Worm (Caenorhabditis elegans) whole organism, L2 larva: Measurements from ENCODE around the gene M18.6.

Experiments used
- C34F6.9 ChIP-seq: fragments of 150-350 bp; optimal IDR thresholded peaks from 2 replicates; lab custom pipeline; 2014; ENCODE audit warnings: missing biosample characterization, missing genetic modification characterization
- R02D3.7 ChIP-seq: fragments of 150-350 bp; optimal IDR thresholded peaks from 2 replicates; lab custom pipeline; 2014; ENCODE audit warnings: missing biosample characterization, missing genetic modification characterization
- Y55F3AM.14 ChIP-seq: fragments of 200-800 bp; sonication (Bioruptor generic); optimal IDR thresholded peaks from 2 replicates; lab custom pipeline; 2018; ENCODE audit warnings: mild to moderate bottlenecking, missing genetic modification characterization, missing compliant biosample characterization
- ZK546.5 ChIP-seq: sonication (generic microtip); optimal IDR thresholded peaks from 2 replicates; lab custom pipeline; 2017; ENCODE audit warnings: missing biosample characterization, missing genetic modification characterization
- alr-1 ChIP-seq: fragments of 150-350 bp; optimal IDR thresholded peaks from 2 replicates; lab custom pipeline; 2014; ENCODE audit warnings: missing biosample characterization, missing genetic modification characterization
- aly-2 ChIP-seq: fragments of 150-350 bp; optimal IDR thresholded peaks from 2 replicates; lab custom pipeline; 2014; ENCODE audit warnings: missing biosample characterization, missing genetic modification characterization
- ama-1 ChIP-seq: fragments of 150-350 bp; optimal IDR thresholded peaks from 2 replicates; lab custom pipeline; 2018; ENCODE audit warnings: inconsistent platforms
- blmp-1 ChIP-seq: sonication (generic microtip); optimal IDR thresholded peaks from 2 replicates; lab custom pipeline; 2017; ENCODE audit warnings: missing genetic modification characterization, mild to moderate bottlenecking, missing compliant biosample characterization, antibody characterized with exemption, moderate library complexity; ENCODE audit not compliant: insufficient read depth
- ceh-16 ChIP-seq: fragments of 150-350 bp; optimal IDR thresholded peaks from 2 replicates; lab custom pipeline; 2014; ENCODE audit warnings: missing biosample characterization, missing genetic modification characterization
- crh-2 ChIP-seq: sonication (generic microtip); optimal IDR thresholded peaks from 2 replicates; lab custom pipeline; 2017; ENCODE audit warnings: missing biosample characterization, missing genetic modification characterization
- elt-1 ChIP-seq: fragments of 150-350 bp; optimal IDR thresholded peaks from 2 replicates; lab custom pipeline; 2014; ENCODE audit warnings: missing biosample characterization, missing genetic modification characterization
- elt-3 ChIP-seq: sonication (generic microtip); optimal IDR thresholded peaks from 2 replicates; lab custom pipeline; 2017; ENCODE audit warnings: missing biosample characterization, missing genetic modification characterization
- fos-1 ChIP-seq: fragments of 150-350 bp; optimal IDR thresholded peaks from 2 replicates; lab custom pipeline; 2014; ENCODE audit warnings: missing biosample characterization, missing genetic modification characterization
- gmeb-1 ChIP-seq: fragments of 150-350 bp; optimal IDR thresholded peaks from 2 replicates; lab custom pipeline; 2014; ENCODE audit warnings: missing biosample characterization, missing genetic modification characterization
- lin-11 ChIP-seq: fragments of 150-350 bp; sonication (generic microtip); optimal IDR thresholded peaks from 2 replicates; lab custom pipeline; 2014; ENCODE audit warnings: missing biosample characterization, missing genetic modification characterization, inconsistent platforms, mixed read lengths
- lin-13 ChIP-seq: fragments of 150-350 bp; optimal IDR thresholded peaks from 2 replicates; lab custom pipeline; 2014; ENCODE audit warnings: missing biosample characterization, missing genetic modification reagents, missing genetic modification characterization
- lsy-2 ChIP-seq, 2 experiments: fragments of 150-350 bp in 1 of 2; sonication (generic microtip) in 1 of 2; optimal IDR thresholded peaks; 2 replicates each; lab custom pipeline; 2014 to 2017; ENCODE audit warnings: missing biosample characterization in 2 of 2, missing genetic modification characterization in 2 of 2
- mab-5 ChIP-seq: fragments of 150-350 bp; optimal IDR thresholded peaks from 2 replicates; lab custom pipeline; 2014; ENCODE audit warnings: missing biosample characterization, missing genetic modification characterization
- mbf-1 ChIP-seq: sonication (generic microtip); optimal IDR thresholded peaks from 2 replicates; lab custom pipeline; 2017; ENCODE audit warnings: missing biosample characterization, missing genetic modification characterization
- mdl-1 ChIP-seq, 2 experiments: fragments of 150-350 bp in 1 of 2; sonication (generic microtip) in 1 of 2; optimal IDR thresholded peaks; 2 replicates each; lab custom pipeline; 2017; ENCODE audit warnings: missing biosample characterization in 2 of 2, missing genetic modification characterization in 2 of 2
- nhr-10 ChIP-seq: sonication (generic microtip); optimal IDR thresholded peaks from 2 replicates; lab custom pipeline; 2017; ENCODE audit warnings: missing biosample characterization, missing genetic modification characterization
- nhr-11 ChIP-seq: fragments of 150-350 bp; optimal IDR thresholded peaks from 2 replicates; lab custom pipeline; 2014; ENCODE audit warnings: missing biosample characterization, missing genetic modification characterization
- nhr-12 ChIP-seq: fragments of 150-350 bp; optimal IDR thresholded peaks from 2 replicates; lab custom pipeline; 2014; ENCODE audit warnings: missing biosample characterization, missing genetic modification characterization
- nhr-129 ChIP-seq: fragments of 150-350 bp; optimal IDR thresholded peaks from 2 replicates; lab custom pipeline; 2014; ENCODE audit warnings: missing biosample characterization, missing genetic modification characterization
- nhr-23 ChIP-seq: fragments of 150-350 bp; optimal IDR thresholded peaks from 2 replicates; lab custom pipeline; 2014; ENCODE audit warnings: missing biosample characterization, missing genetic modification reagents, missing genetic modification characterization
- nhr-25 ChIP-seq: fragments of 150-350 bp; sonication (generic microtip); optimal IDR thresholded peaks from 3 replicates; lab custom pipeline; 2014; ENCODE audit warnings: missing biosample characterization, missing genetic modification characterization
- nhr-77 ChIP-seq: fragments of 150-350 bp; optimal IDR thresholded peaks from 2 replicates; lab custom pipeline; 2014; ENCODE audit warnings: missing biosample characterization, missing genetic modification characterization
- sem-4 ChIP-seq: fragments of 150-350 bp; optimal IDR thresholded peaks from 2 replicates; lab custom pipeline; 2014; ENCODE audit warnings: missing biosample characterization, missing genetic modification reagents, missing genetic modification characterization
- sma-9 ChIP-seq, 2 experiments: fragments of 150-350 bp in 1 of 2; sonication (generic microtip) in 1 of 2; optimal IDR thresholded peaks; 2 replicates each; lab custom pipeline; 2014 to 2016; ENCODE audit warnings: missing genetic modification characterization in 2 of 2, mild to moderate bottlenecking in 1 of 2, missing biosample characterization in 1 of 2, missing compliant biosample characterization in 1 of 2, missing genetic modification reagents in 1 of 2, moderate library complexity in 1 of 2
- unc-39 ChIP-seq: fragments of 150-350 bp; optimal IDR thresholded peaks from 2 replicates; lab custom pipeline; 2014; ENCODE audit warnings: missing biosample characterization, missing genetic modification characterization
- unc-55 ChIP-seq: fragments of 150-350 bp; sonication (generic microtip); optimal IDR thresholded peaks from 3 replicates; lab custom pipeline; 2014; ENCODE audit warnings: missing biosample characterization, missing genetic modification reagents, missing genetic modification characterization
- ztf-1 ChIP-seq: fragments of 200-800 bp; sonication (Bioruptor generic); conservative IDR thresholded peaks from 2 replicates; pipeline ENCODE4 v1.3.6; 2022; ENCODE audit warnings: missing genetic modification characterization, missing compliant biosample characterization
- ztf-11 ChIP-seq: sonication (generic microtip); optimal IDR thresholded peaks from 2 replicates; lab custom pipeline; 2017; ENCODE audit warnings: missing biosample characterization, missing genetic modification characterization

M18.6 gene

ce11 chrIV:12121076-12121475 is at the start of gene M18.6, which contains the start of gene ddb-1:
M18.6 (plus strand) TSS chrIV:12121310.
ddb-1 (minus strand) TSS chrIV:12121165.
- peak; percentile 71 for TF ChIP-seq C34F6.9 (tag; lab: Kevin White, UChicago)
- TF ChIP-seq unc-55 (GFP tag; lab: Kevin White, UChicago): peak; percentile 68
- peak; percentile 76 for TF ChIP-seq nhr-129 (tag; lab: Kevin White, UChicago)
- no peak for TF ChIP-seq elt-3 (tag; lab: Kevin White, UChicago)
- TF ChIP-seq alr-1 (tag; lab: Kevin White, UChicago): no peak
- no peak for TF ChIP-seq elt-1 (tag; lab: Kevin White, UChicago)
- TF ChIP-seq lsy-2 (tag; optimal IDR thresholded peaks at IDR 0.05; lab: Kevin White, UChicago): peak in 1 of 2 experiments; percentile 55

ce11 chrIV:12075497-12075896 is 45.6 kb upstream of the M18.6 start, which contains the start of gene K08E4.7:
K08E4.7 (plus strand) TSS chrIV:12075797.
- TF ChIP-seq unc-39: no peak
- TF ChIP-seq C34F6.9 (tag; lab: Kevin White, UChicago): no peak
- no peak for TF ChIP-seq lin-13 (GFP tag; lab: Kevin White, UChicago)
- TF ChIP-seq mab-5 (tag; lab: Kevin White, UChicago): no peak
- TF ChIP-seq blmp-1 (tag; lab: Kevin White, UChicago): no peak
- no peak for TF ChIP-seq R02D3.7 (tag; lab: Kevin White, UChicago)
- no peak for TF ChIP-seq ztf-11 (tag; lab: Kevin White, UChicago)

- TF ChIP-seq nhr-25 (tag; lab: Kevin White, UChicago) (no peak), unc-55 (GFP tag; lab: Kevin White, UChicago) (peak; percentile 18), C34F6.9 (tag; lab: Kevin White, UChicago) (peak; percentile 20)
These were observed 42.8 kb upstream of the M18.6 start, which contains the start of gene tmed-1 for ce11 chrIV:12078112-12078812. tmed-1 (minus strand) TSS chrIV:12078162.

ce11 chrIV:12078907-12079523 is 42.1 kb upstream of the M18.6 start, which contains the start of gene lex-1:
lex-1 (plus strand) TSS chrIV:12079473.
- TF ChIP-seq C34F6.9 (tag; lab: Kevin White, UChicago): peak; percentile 60
- no peak for TF ChIP-seq mbf-1 (tag; lab: Kevin White, UChicago)
- TF ChIP-seq mdl-1 (tag; optimal IDR thresholded peaks at IDR 0.05; lab: Kevin White, UChicago): peak in 1 of 2 experiments; percentile 37
- no peak for TF ChIP-seq ceh-16 (tag; lab: Kevin White, UChicago)
- no peak for TF ChIP-seq nhr-77
- peak; percentile 71 for TF ChIP-seq nhr-129 (tag; lab: Kevin White, UChicago)
- TF ChIP-seq lin-13 (GFP tag; lab: Kevin White, UChicago): peak; percentile 34
- TF ChIP-seq fos-1 (tag; lab: Kevin White, UChicago): peak; percentile 26
- TF ChIP-seq crh-2 (tag; lab: Kevin White, UChicago): peak; percentile 10
- TF ChIP-seq lsy-2 (tag; optimal IDR thresholded peaks at IDR 0.05; lab: Kevin White, UChicago): peak in 1 of 2 experiments; percentile 66
- peak; percentile 66 for TF ChIP-seq gmeb-1
- TF ChIP-seq sem-4 (tag; lab: Kevin White, UChicago): no peak
- peak; percentile 72 for TF ChIP-seq unc-55 (GFP tag; lab: Kevin White, UChicago)
- TF ChIP-seq mab-5 (tag; lab: Kevin White, UChicago): no peak

- TF ChIP-seq lin-11 (tag; lab: Kevin White, UChicago) (no peak), ztf-1 (no peak), nhr-10 (tag; lab: Kevin White, UChicago) (no peak), sma-9 (GFP tag; optimal IDR thresholded peaks at IDR 0.05; lab: Kevin White, UChicago) (no peak), sma-9 (tag; optimal IDR thresholded peaks at IDR 0.05; lab: Kevin White, UChicago) (no peak), Y55F3AM.14 (GFP tag; lab: Kevin White, UChicago) (no peak), ZK546.5 (tag; lab: Kevin White, UChicago) (no peak), elt-3 (tag; lab: Kevin White, UChicago) (no peak), fos-1 (tag; lab: Kevin White, UChicago) (no peak), nhr-12 (tag; lab: Kevin White, UChicago) (no peak), elt-1 (tag; lab: Kevin White, UChicago) (no peak), mab-5 (tag; lab: Kevin White, UChicago) (no peak), ama-1 (lab: Kevin White, UChicago) (no peak), nhr-11 (tag; lab: Kevin White, UChicago) (no peak), aly-2 (tag; lab: Kevin White, UChicago) (no peak), lin-13 (GFP tag; lab: Kevin White, UChicago) (no peak), nhr-23 (tag; lab: Kevin White, UChicago) (no peak)
These were observed 40.3 kb upstream of the M18.6 start for ce11 chrIV:12080807-12081206.
